Worm (Caenorhabditis elegans) whole organism, young adult: Measurements from ENCODE around the gene elt-6.

ENCODE experiments used
- C17E4.6 ChIP-seq: fragments of 200-800 bp; sonication (Bioruptor generic); IDR thresholded peaks from 2 replicates; pipeline ENCODE4 v1.3.6; 2022; ENCODE audit warnings: missing genetic modification reagents, missing genetic modification characterization, missing compliant biosample characterization
- bed-2 ChIP-seq: fragments of 200-800 bp; sonication (Bioruptor generic); IDR thresholded peaks from 2 replicates; pipeline ENCODE4 v1.3.6; 2022; ENCODE audit warnings: missing genetic modification reagents, missing genetic modification characterization, missing compliant biosample characterization
- ceh-100 ChIP-seq: fragments of 200-800 bp; sonication (Bioruptor generic); IDR thresholded peaks from 2 replicates; pipeline ENCODE4 v1.3.6; 2022; ENCODE audit warnings: missing genetic modification reagents, missing genetic modification characterization, missing compliant biosample characterization
- pbrm-1 ChIP-seq: fragments of 200-800 bp; sonication (Bioruptor generic); IDR thresholded peaks from 2 replicates; pipeline ENCODE4 v1.3.6; 2022; ENCODE audit warnings: missing genetic modification reagents, missing genetic modification characterization, missing compliant biosample characterization

DNA sequence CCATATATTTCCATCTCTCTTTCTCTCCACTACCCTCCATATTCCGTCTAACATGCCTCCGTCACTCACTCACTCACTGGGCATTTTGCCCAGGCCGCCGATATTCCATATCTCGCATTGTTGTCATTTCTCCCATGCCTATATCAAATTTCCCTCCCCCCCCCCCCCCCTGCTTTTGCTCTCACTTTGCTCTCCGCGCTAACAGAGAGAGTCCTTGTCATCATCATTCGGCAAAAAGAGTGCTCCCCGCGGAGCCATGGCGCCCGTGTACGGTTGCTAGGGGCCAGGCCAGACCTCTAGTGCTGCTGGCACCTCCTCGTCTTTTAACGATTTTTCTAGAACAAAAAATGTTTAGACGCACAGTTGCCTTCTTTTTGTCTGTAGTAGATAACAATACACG is 12.5 kb upstream of the elt-6 start:
- TF ChIP-seq bed-2 (GFP tag; lab: Robert Waterston, UW): no peak
- TF ChIP-seq C17E4.6 (GFP tag; lab: Robert Waterston, UW): no peak
- TF ChIP-seq pbrm-1 (GFP tag; lab: Robert Waterston, UW): no peak
- TF ChIP-seq ceh-100 (GFP tag; lab: Robert Waterston, UW): no peak
